Worm (Caenorhabditis elegans): ENCODE measurements around the gene F35B3.4.

The F35B3.4 gene

ce11 chrX:17062165-17062564, 41.4 kb upstream of the F35B3.4 start:
- TF ChIP-seq ceh-19 (GFP tag; optimal IDR thresholded peaks at IDR 0.05) (no peak), madf-2 (tag; optimal IDR thresholded peaks at IDR 0.05) (no peak), hlh-8 (tag; optimal IDR thresholded peaks at IDR 0.05) (peak; percentile 77), ceh-18 (tag; optimal IDR thresholded peaks at IDR 0.05) (no peak)

- TF ChIP-seq ref-2 (tag; optimal IDR thresholded peaks at IDR 0.05) (no peak), pha-4 (tag; optimal IDR thresholded peaks at IDR 0.05) (no peak), elt-2 (tag; optimal IDR thresholded peaks at IDR 0.05) (no peak), K09A11.1 (tag; optimal IDR thresholded peaks at IDR 0.05; ENCODE audit: insufficient read depth) (no peak), F13H6.1 (tag; optimal IDR thresholded peaks at IDR 0.05) (no peak), ceh-6 (GFP tag; optimal IDR thresholded peaks at IDR 0.05) (no peak), odd-2 (tag; optimal IDR thresholded peaks at IDR 0.05) (no peak), ttx-3 (tag; optimal IDR thresholded peaks at IDR 0.05) (no peak), ceh-48 (tag; optimal IDR thresholded peaks at IDR 0.05) (no peak), pat-9 (tag; optimal IDR thresholded peaks at IDR 0.05) (no peak), madf-2 (tag; optimal IDR thresholded peaks at IDR 0.05) (no peak), eyg-1 (tag; optimal IDR thresholded peaks at IDR 0.05) (no peak), tbx-2 (tag; optimal IDR thresholded peaks at IDR 0.05) (no peak), hlh-30 (tag; optimal IDR thresholded peaks at IDR 0.05; ENCODE audit: insufficient read depth) (no peak), ahr-1 (tag; optimal IDR thresholded peaks at IDR 0.05) (no peak), ceh-31 (tag; optimal IDR thresholded peaks at IDR 0.05) (no peak), sox-4 (tag; optimal IDR thresholded peaks at IDR 0.05) (no peak)
These were observed 39.0 kb upstream of the F35B3.4 start for ce11 chrX:17059760-17060159.

- TF ChIP-seq sox-4 (tag; optimal IDR thresholded peaks at IDR 0.05): no peak
- no peak for TF ChIP-seq pha-2 (tag; optimal IDR thresholded peaks at IDR 0.05)
- no peak for TF ChIP-seq C08G9.2 (tag; optimal IDR thresholded peaks at IDR 0.05)
- no peak for TF ChIP-seq unc-42 (tag; optimal IDR thresholded peaks at IDR 0.05)
- TF ChIP-seq K09A11.1 (tag; optimal IDR thresholded peaks at IDR 0.05; ENCODE audit: insufficient read depth): no peak
- no peak for TF ChIP-seq nhr-232 (tag; optimal IDR thresholded peaks at IDR 0.05)
- no peak for TF ChIP-seq fkh-6 (tag; optimal IDR thresholded peaks at IDR 0.05)
- no peak for TF ChIP-seq ceh-31 (tag; optimal IDR thresholded peaks at IDR 0.05)
- no peak for TF ChIP-seq madf-2 (tag; optimal IDR thresholded peaks at IDR 0.05)
- TF ChIP-seq syd-9 (tag; optimal IDR thresholded peaks at IDR 0.05): no peak
- no peak for TF ChIP-seq nfya-1 (tag; optimal IDR thresholded peaks at IDR 0.05)
- TF ChIP-seq ref-2 (tag; optimal IDR thresholded peaks at IDR 0.05): no peak
- TF ChIP-seq pros-1 (tag; optimal IDR thresholded peaks at IDR 0.05): no peak
- TF ChIP-seq tbx-7 (tag; optimal IDR thresholded peaks at IDR 0.05): no peak
- TF ChIP-seq tbx-2 (tag; optimal IDR thresholded peaks at IDR 0.05): no peak
- TF ChIP-seq ceh-9 (tag; optimal IDR thresholded peaks at IDR 0.05): no peak
These were observed 37.6 kb upstream of the F35B3.4 start for ce11 chrX:17058340-17058739.

ce11 chrX:17055836-17056783, 35.4 kb upstream of the F35B3.4 start:
- TF ChIP-seq hlh-15 (tag; optimal IDR thresholded peaks at IDR 0.05): no peak
- no peak for TF ChIP-seq zip-5 (tag; optimal IDR thresholded peaks at IDR 0.05)
- TF ChIP-seq nfya-1 (tag; optimal IDR thresholded peaks at IDR 0.05): no peak
- TF ChIP-seq F13H6.1 (tag; optimal IDR thresholded peaks at IDR 0.05): no peak
- no peak for TF ChIP-seq fax-1 (tag; optimal IDR thresholded peaks at IDR 0.05)
- TF ChIP-seq rnt-1 (tag; optimal IDR thresholded peaks at IDR 0.05): no peak
- no peak for TF ChIP-seq pax-1 (tag; optimal IDR thresholded peaks at IDR 0.05)
- no peak for TF ChIP-seq ceh-18 (tag; optimal IDR thresholded peaks at IDR 0.05)
- TF ChIP-seq lin-11 (tag; optimal IDR thresholded peaks at IDR 0.05): no peak
- no peak for TF ChIP-seq unc-86 (tag; optimal IDR thresholded peaks at IDR 0.05)
- TF ChIP-seq pha-4 (tag; optimal IDR thresholded peaks at IDR 0.05): no peak
- no peak for TF ChIP-seq unc-55 (GFP tag; optimal IDR thresholded peaks at IDR 0.05)
- TF ChIP-seq dmd-4 (tag; optimal IDR thresholded peaks at IDR 0.05; ENCODE audit: borderline replicate concordance): no peak
- TF ChIP-seq ceh-22 (tag; optimal IDR thresholded peaks at IDR 0.05): no peak
- no peak for TF ChIP-seq T23F11.4 (GFP tag; optimal IDR thresholded peaks at IDR 0.05)
- TF ChIP-seq mec-3 (tag; optimal IDR thresholded peaks at IDR 0.05; ENCODE audit: borderline replicate concordance): no peak
- no peak for TF ChIP-seq elt-2 (tag; optimal IDR thresholded peaks at IDR 0.05)
- TF ChIP-seq sox-4 (tag; optimal IDR thresholded peaks at IDR 0.05): no peak
- no peak for TF ChIP-seq K02D7.2 (tag; optimal IDR thresholded peaks at IDR 0.05)
